Fruit fly (Drosophila melanogaster) Kc167 (cell line): ENCODE data around the gene armi.

Source experiments
- h ChIP-seq: fragments of >200 bp; optimal IDR thresholded peaks from 3 replicates; lab custom pipeline; 2018; ENCODE audit warnings: missing external identifiers
- insv ChIP-seq: fragments of >200 bp; optimal IDR thresholded peaks from 3 replicates; lab custom pipeline; 2018; ENCODE audit warnings: missing external identifiers
- psq ChIP-seq: fragments of >200 bp; optimal IDR thresholded peaks from 2 replicates; lab custom pipeline; 2017; ENCODE audit warnings: missing external identifiers
- ttk ChIP-seq: sonication (Bioruptor generic); optimal IDR thresholded peaks from 2 replicates; lab custom pipeline; 2017; ENCODE audit warnings: missing external identifiers

- TF ChIP-seq h (no peak), psq (lab: Kevin White, UChicago) (no peak), ttk (lab: Kevin White, UChicago) (no peak), insv (no peak)
These were observed 30.0 kb upstream of the armi start for dm6 chr3L:3431061-3431648.
